Worm (Caenorhabditis elegans): ENCODE results near the gene glc-1.

glc-1 gene

ce11 chrV:16229439-16229838 is 10.0 kb downstream of the glc-1 start:
- TF ChIP-seq tag-97 (GFP tag; IDR thresholded peaks at IDR 0.05) (no peak), fos-1 (tag; optimal IDR thresholded peaks at IDR 0.05) (no peak), unc-62 (GFP tag; optimal IDR thresholded peaks at IDR 0.05 in 1 of 2) (peak in 1 of 2 experiments; percentile 97), unc-62 (tag; optimal IDR thresholded peaks at IDR 0.05) (no peak)

- TF ChIP-seq nhr-25 (tag; optimal IDR thresholded peaks at IDR 0.05; ENCODE audit: borderline replicate concordance, insufficient read depth) = no peak
- TF ChIP-seq nhr-42 (GFP tag; IDR thresholded peaks at IDR 0.05) = no peak
- TF ChIP-seq spr-3 (GFP tag; optimal IDR thresholded peaks at IDR 0.05) = no peak
- no peak for TF ChIP-seq daf-19 (GFP tag; conservative IDR thresholded peaks at IDR 0.05)
- no peak for TF ChIP-seq daf-16 (GFP tag; optimal IDR thresholded peaks at IDR 0.05)
- TF ChIP-seq daf-16 (tag; optimal IDR thresholded peaks at IDR 0.05) = no peak
- no peak for TF ChIP-seq dmd-8 (GFP tag; IDR thresholded peaks at IDR 0.05)
- no peak for TF ChIP-seq snpc-1.2 (GFP tag; IDR thresholded peaks at IDR 0.05)
- TF ChIP-seq ZK546.5 (tag; optimal IDR thresholded peaks at IDR 0.05) = no peak
- no peak for TF ChIP-seq dmd-6 (GFP tag; IDR thresholded peaks at IDR 0.05)
- no peak for TF ChIP-seq lsy-2 (tag; optimal IDR thresholded peaks at IDR 0.05)
- TF ChIP-seq F10B5.3 (tag; optimal IDR thresholded peaks at IDR 0.05) = no peak
- no peak for TF ChIP-seq dmd-9 (GFP tag; IDR thresholded peaks at IDR 0.05)
- no peak for TF ChIP-seq hlh-30 (tag; optimal IDR thresholded peaks at IDR 0.05; ENCODE audit: insufficient read depth)
- no peak for TF ChIP-seq madf-5 (GFP tag; IDR thresholded peaks at IDR 0.05)
- TF ChIP-seq jun-1 (tag; optimal IDR thresholded peaks at IDR 0.05) = no peak
- TF ChIP-seq R02D3.7 (tag; optimal IDR thresholded peaks at IDR 0.05) = no peak
- TF ChIP-seq ceh-28 (tag; optimal IDR thresholded peaks at IDR 0.05) = no peak
- TF ChIP-seq ztf-7 (tag; optimal IDR thresholded peaks at IDR 0.05) = no peak
Measured at ce11 chrV:16229896-16230295, 10.5 kb downstream of the glc-1 start, which contains the start of the genes F21H7.2 and F21H7.12. F21H7.2 (minus strand) TSS chrV:16229996. F21H7.12 (plus strand) TSS chrV:16230165.

DNA sequence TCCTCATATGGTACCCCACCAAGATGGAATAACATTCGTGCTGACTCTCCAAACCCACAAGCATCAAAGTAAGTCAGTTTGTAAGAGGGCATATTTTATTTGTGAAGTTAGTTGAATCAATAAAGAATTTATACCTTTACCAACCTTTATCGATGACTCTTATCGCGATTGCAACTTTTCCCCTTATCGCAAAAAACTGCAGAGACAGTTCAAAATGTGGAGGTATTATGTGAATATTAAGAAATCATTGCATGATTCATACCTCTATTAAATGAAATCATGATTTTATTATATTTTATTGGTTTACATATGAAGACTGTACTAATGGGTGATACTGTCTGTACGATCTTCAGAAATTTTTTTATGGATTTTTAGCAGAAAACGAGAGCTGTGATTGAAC is 12.7 kb downstream of the glc-1 start, which contains the start of gene gst-22:
gst-22 (minus strand) TSS at position 103 of the 400 bp plus-strand sequence.
- TF ChIP-seq F49E8.2 (tag; optimal IDR thresholded peaks at IDR 0.05; ENCODE audit: borderline replicate concordance) (no peak), aha-1 (tag) (no peak), zip-11 (GFP tag; IDR thresholded peaks at IDR 0.05) (no peak), arid-1 (GFP tag; conservative IDR thresholded peaks at IDR 0.05) (no peak), dmd-6 (GFP tag; IDR thresholded peaks at IDR 0.05) (peak; percentile 82), nhr-11 (tag; optimal IDR thresholded peaks at IDR 0.05) (no peak), nhr-41 (GFP tag; IDR thresholded peaks at IDR 0.05) (no peak), nhr-28 (tag; optimal IDR thresholded peaks at IDR 0.05) (peak; percentile 44), lin-1 (GFP tag; IDR thresholded peaks at IDR 0.05) (no peak), mxl-2 (GFP tag; conservative IDR thresholded peaks at IDR 0.05) (no peak), spr-1 (tag; optimal IDR thresholded peaks at IDR 0.05) (no peak), F44E2.7 (GFP tag; IDR thresholded peaks at IDR 0.05) (no peak), hif-1 (tag; optimal IDR thresholded peaks at IDR 0.05) (no peak), rbr-2 (tag; optimal IDR thresholded peaks at IDR 0.05) (no peak), T20F7.1 (GFP tag; optimal IDR thresholded peaks at IDR 0.05) (no peak), jun-1 (tag; optimal IDR thresholded peaks at IDR 0.05) (no peak), ceh-44 (GFP tag; IDR thresholded peaks at IDR 0.05) (no peak), F10B5.3 (tag; optimal IDR thresholded peaks at IDR 0.05) (no peak), egl-27 (tag; optimal IDR thresholded peaks at IDR 0.05) (no peak), zfp-3 (GFP tag; conservative IDR thresholded peaks at IDR 0.05) (no peak), nhr-102 (tag; optimal IDR thresholded peaks at IDR 0.05) (no peak), pqm-1 (tag; optimal IDR thresholded peaks at IDR 0.05) (peak; percentile 82), fos-1 (tag; optimal IDR thresholded peaks at IDR 0.05) (no peak), hlh-11 (tag; optimal IDR thresholded peaks at IDR 0.05) (peak; percentile 24), dmd-8 (GFP tag; IDR thresholded peaks at IDR 0.05) (no peak), skn-1 (tag; optimal IDR thresholded peaks at IDR 0.05) (no peak), nhr-48 (tag; optimal IDR thresholded peaks at IDR 0.05) (no peak), aly-2 (tag; optimal IDR thresholded peaks at IDR 0.05) (no peak), lin-29 (GFP tag; IDR thresholded peaks at IDR 0.05) (no peak), lsy-2 (tag; optimal IDR thresholded peaks at IDR 0.05) (no peak), unc-39 (tag; optimal IDR thresholded peaks at IDR 0.05) (no peak), lin-39 (tag; optimal IDR thresholded peaks at IDR 0.05) (no peak), php-3 (GFP tag; IDR thresholded peaks at IDR 0.05) (peak; percentile 87)
